Worm (Caenorhabditis elegans) whole organism, late embryonic: ENCODE measurements around the gene myrf-1.

Experiments
- C08G9.2 ChIP-seq: sonication (generic microtip); optimal IDR thresholded peaks from 2 replicates; lab custom pipeline; 2016; ENCODE audit warnings: mild to moderate bottlenecking, missing genetic modification characterization, moderate library complexity, missing compliant biosample characterization
- F13H6.1 ChIP-seq: sonication (generic microtip); optimal IDR thresholded peaks from 2 replicates; lab custom pipeline; 2016; ENCODE audit warnings: missing genetic modification characterization, missing compliant biosample characterization
- K09A11.1 ChIP-seq: sonication (generic microtip); optimal IDR thresholded peaks from 2 replicates; lab custom pipeline; 2017; ENCODE audit warnings: antibody characterized with exemption, mild to moderate bottlenecking, missing genetic modification characterization, missing compliant biosample characterization; ENCODE audit not compliant: insufficient read depth
- T23F11.4 ChIP-seq: fragments of 200-800 bp; sonication (Bioruptor generic); optimal IDR thresholded peaks from 2 replicates; lab custom pipeline; 2018; ENCODE audit warnings: mild to moderate bottlenecking, missing genetic modification characterization, missing compliant biosample characterization
- ama-1 ChIP-seq: fragments of 150-350 bp; optimal IDR thresholded peaks from 2 replicates; lab custom pipeline; 2014
- ceh-14 ChIP-seq: sonication (generic microtip); optimal IDR thresholded peaks from 2 replicates; lab custom pipeline; 2016; ENCODE audit warnings: missing genotype, missing genetic modification characterization, missing compliant biosample characterization
- ceh-18 ChIP-seq: sonication (generic microtip); optimal IDR thresholded peaks from 2 replicates; lab custom pipeline; 2016; ENCODE audit warnings: missing genetic modification characterization, missing compliant biosample characterization
- ceh-2 ChIP-seq: sonication (generic microtip); optimal IDR thresholded peaks from 2 replicates; lab custom pipeline; 2016; ENCODE audit warnings: missing genotype, missing genetic modification characterization, missing compliant biosample characterization
- ceh-22 ChIP-seq: sonication (generic microtip); optimal IDR thresholded peaks from 2 replicates; lab custom pipeline; 2017; ENCODE audit warnings: missing biosample characterization, missing genetic modification characterization
- ceh-30 ChIP-seq: fragments of 150-350 bp; optimal IDR thresholded peaks from 2 replicates; lab custom pipeline; 2014; ENCODE audit warnings: missing biosample characterization, missing genetic modification characterization
- ceh-31 ChIP-seq: sonication (generic microtip); optimal IDR thresholded peaks from 2 replicates; lab custom pipeline; 2016; ENCODE audit warnings: missing genetic modification characterization, missing compliant biosample characterization
- ceh-34 ChIP-seq: sonication (generic microtip); optimal IDR thresholded peaks from 2 replicates; lab custom pipeline; 2016; ENCODE audit warnings: mild to moderate bottlenecking, missing genetic modification characterization, missing compliant biosample characterization
- ceh-48 ChIP-seq: sonication (generic microtip); optimal IDR thresholded peaks from 2 replicates; lab custom pipeline; 2016; ENCODE audit warnings: missing genetic modification characterization, inconsistent platforms, missing compliant biosample characterization
- dve-1 ChIP-seq: sonication (generic microtip); optimal IDR thresholded peaks from 2 replicates; lab custom pipeline; 2017; ENCODE audit warnings: antibody characterized with exemption, mild to moderate bottlenecking, missing genetic modification characterization, missing compliant biosample characterization
- elt-2 ChIP-seq: sonication (generic microtip); optimal IDR thresholded peaks from 2 replicates; lab custom pipeline; 2016; ENCODE audit warnings: missing genetic modification reagents, missing genetic modification characterization, missing compliant biosample characterization
- ets-4 ChIP-seq: sonication (generic microtip); optimal IDR thresholded peaks from 2 replicates; lab custom pipeline; 2016; ENCODE audit warnings: missing genetic modification characterization, missing compliant biosample characterization
- gmeb-2 ChIP-seq: sonication (generic microtip); optimal IDR thresholded peaks from 2 replicates; lab custom pipeline; 2016; ENCODE audit warnings: missing genetic modification characterization, inconsistent platforms, missing compliant biosample characterization
- hlh-30 ChIP-seq: sonication (generic microtip); optimal IDR thresholded peaks from 2 replicates; lab custom pipeline; 2017; ENCODE audit warnings: antibody characterized with exemption, missing genetic modification characterization, missing compliant biosample characterization; ENCODE audit not compliant: insufficient read depth
- madf-2 ChIP-seq: sonication (generic microtip); optimal IDR thresholded peaks from 2 replicates; lab custom pipeline; 2017; ENCODE audit warnings: missing genetic modification characterization, missing compliant biosample characterization
- mec-3 ChIP-seq: sonication (generic microtip); optimal IDR thresholded peaks from 2 replicates; lab custom pipeline; 2016; ENCODE audit warnings: borderline replicate concordance, missing genetic modification characterization, missing compliant biosample characterization
- nfya-1 ChIP-seq: sonication (generic microtip); optimal IDR thresholded peaks from 2 replicates; lab custom pipeline; 2017; ENCODE audit warnings: missing genetic modification characterization, mild to moderate bottlenecking, missing compliant biosample characterization, antibody characterized with exemption, moderate library complexity
- npax-4 ChIP-seq: sonication (generic microtip); optimal IDR thresholded peaks from 2 replicates; lab custom pipeline; 2016; ENCODE audit warnings: missing genetic modification characterization, missing compliant biosample characterization
- odd-2 ChIP-seq: sonication (generic microtip); optimal IDR thresholded peaks from 2 replicates; lab custom pipeline; 2017; ENCODE audit warnings: antibody characterized with exemption, mild to moderate bottlenecking, missing genetic modification characterization, missing compliant biosample characterization
- pat-9 ChIP-seq: fragments of 200-800 bp; sonication (Bioruptor generic); optimal IDR thresholded peaks from 2 replicates; lab custom pipeline; 2018; ENCODE audit warnings: mild to moderate bottlenecking, missing genetic modification characterization, moderate library complexity, missing compliant biosample characterization
- pax-1 ChIP-seq: fragments of 150-350 bp; optimal IDR thresholded peaks from 2 replicates; lab custom pipeline; 2014; ENCODE audit warnings: missing biosample characterization, missing genetic modification characterization
- pha-2 ChIP-seq: sonication (generic microtip); optimal IDR thresholded peaks from 2 replicates; lab custom pipeline; 2017; ENCODE audit warnings: mild to moderate bottlenecking, missing genetic modification characterization, missing compliant biosample characterization
- pha-4 ChIP-seq: fragments of 150-350 bp; optimal IDR thresholded peaks from 2 replicates; lab custom pipeline; 2018; ENCODE audit warnings: missing biosample characterization, missing genetic modification reagents, missing genetic modification characterization
- pqm-1 ChIP-seq: sonication (generic microtip); optimal IDR thresholded peaks from 2 replicates; lab custom pipeline; 2016; ENCODE audit warnings: missing genetic modification characterization, missing compliant biosample characterization
- pros-1 ChIP-seq: fragments of 150-350 bp; optimal IDR thresholded peaks from 2 replicates; lab custom pipeline; 2014; ENCODE audit warnings: missing biosample characterization, missing genetic modification reagents, missing genetic modification characterization
- ref-2 ChIP-seq: sonication (generic microtip); optimal IDR thresholded peaks from 2 replicates; lab custom pipeline; 2016; ENCODE audit warnings: missing genetic modification characterization, missing compliant biosample characterization
- rnt-1 ChIP-seq: sonication (generic microtip); optimal IDR thresholded peaks from 2 replicates; lab custom pipeline; 2016; ENCODE audit warnings: missing genetic modification characterization, missing compliant biosample characterization
- sdc-2 ChIP-seq: sonication (generic microtip); optimal IDR thresholded peaks from 2 replicates; lab custom pipeline; 2016; ENCODE audit warnings: missing genotype, missing genetic modification characterization, missing compliant biosample characterization
- syd-9 ChIP-seq: sonication (generic microtip); optimal IDR thresholded peaks from 2 replicates; lab custom pipeline; 2016; ENCODE audit warnings: mild to moderate bottlenecking, missing genetic modification characterization, moderate library complexity, missing compliant biosample characterization
- tbx-2 ChIP-seq: sonication (generic microtip); optimal IDR thresholded peaks from 2 replicates; lab custom pipeline; 2016; ENCODE audit warnings: missing genetic modification characterization, missing compliant biosample characterization
- unc-3 ChIP-seq, 2 experiments: fragments of 200-800 bp in 1 of 2; sonication (Bioruptor generic) in 1 of 2; sonication (generic microtip) in 1 of 2; conservative IDR thresholded peaks in 1 of 2; optimal IDR thresholded peaks in 1 of 2; 2 replicates each; pipeline versions ENCODE4 v1.3.6 to Lab custom; 2016 to 2022; ENCODE audit warnings: missing compliant biosample characterization in 2 of 2, missing genetic modification characterization in 2 of 2, missing genetic modification reagents in 1 of 2
- unc-42 ChIP-seq: sonication (generic microtip); optimal IDR thresholded peaks from 2 replicates; lab custom pipeline; 2016; ENCODE audit warnings: missing genotype, missing genetic modification characterization, missing compliant biosample characterization
- unc-55 ChIP-seq: sonication (generic microtip); optimal IDR thresholded peaks from 2 replicates; lab custom pipeline; 2017; ENCODE audit warnings: missing biosample characterization, missing genetic modification reagents, missing genetic modification characterization
- zip-5 ChIP-seq: sonication (generic microtip); optimal IDR thresholded peaks from 2 replicates; lab custom pipeline; 2016; ENCODE audit warnings: missing genetic modification characterization, missing compliant biosample characterization
- ztf-16 ChIP-seq: sonication (generic microtip); optimal IDR thresholded peaks from 2 replicates; lab custom pipeline; 2017; ENCODE audit warnings: missing genetic modification characterization, missing compliant biosample characterization

Gene myrf-1

ce11 chrII:10548778-10549671, 46.7 kb upstream of the myrf-1 start:
- no peak for TF ChIP-seq zip-5 (tag; lab: Kevin White, UChicago)
- peak; percentile 94 for TF ChIP-seq nfya-1 (tag; lab: Kevin White, UChicago)
- TF ChIP-seq ceh-30 (tag; lab: Kevin White, UChicago): no peak
- peak; percentile 25 for TF ChIP-seq syd-9 (tag; lab: Kevin White, UChicago)
- no peak for TF ChIP-seq ceh-22
- TF ChIP-seq pax-1 (tag; lab: Kevin White, UChicago): peak; percentile 42
- TF ChIP-seq sdc-2 (tag; lab: Kevin White, UChicago): peak; percentile 30
- TF ChIP-seq pha-2: peak; percentile 42
- no peak for TF ChIP-seq ceh-2 (tag; lab: Kevin White, UChicago)
- no peak for TF ChIP-seq npax-4 (tag; lab: Kevin White, UChicago)
- TF ChIP-seq ztf-16 (tag; lab: Kevin White, UChicago): peak; percentile 5
- no peak for TF ChIP-seq pat-9 (tag; lab: Kevin White, UChicago)
- TF ChIP-seq ceh-18: peak; percentile 88
- TF ChIP-seq unc-3 (GFP tag; conservative IDR thresholded peaks at IDR 0.05; lab: Robert Waterston, UW): peak; percentile 38; the same call in 1 of the 2 replicates
- no peak for TF ChIP-seq unc-3 (tag; optimal IDR thresholded peaks at IDR 0.05; lab: Kevin White, UChicago)
- TF ChIP-seq rnt-1 (tag; lab: Kevin White, UChicago): peak; percentile 67
- TF ChIP-seq ets-4 (tag; lab: Kevin White, UChicago): peak; percentile 76
- TF ChIP-seq pros-1: peak; percentile 73
- TF ChIP-seq elt-2 (tag; lab: Kevin White, UChicago): no peak
- peak; percentile 11 for TF ChIP-seq pha-4
- no peak for TF ChIP-seq odd-2 (tag; lab: Kevin White, UChicago)
- peak; percentile 96 for TF ChIP-seq hlh-30
- peak; percentile 15 for TF ChIP-seq K09A11.1 (tag; lab: Kevin White, UChicago)
- peak; percentile 32 for TF ChIP-seq pqm-1
- TF ChIP-seq F13H6.1 (tag; lab: Kevin White, UChicago): peak; percentile 31
- peak; percentile 61 for TF ChIP-seq ceh-14 (tag; lab: Kevin White, UChicago)
- TF ChIP-seq ama-1 (lab: Kevin White, UChicago): peak; percentile 88
- TF ChIP-seq unc-42 (tag; lab: Kevin White, UChicago): peak; percentile 70
- TF ChIP-seq gmeb-2 (tag; lab: Kevin White, UChicago): peak; percentile 2
- peak; percentile 18 for TF ChIP-seq madf-2 (tag; lab: Kevin White, UChicago)
- peak; percentile 28 for TF ChIP-seq unc-55 (GFP tag; lab: Kevin White, UChicago)
- peak; percentile 92 for TF ChIP-seq ceh-34 (tag; lab: Kevin White, UChicago)
- TF ChIP-seq T23F11.4 (GFP tag; lab: Kevin White, UChicago): peak; percentile 30
- no peak for TF ChIP-seq ceh-48 (tag; lab: Kevin White, UChicago)
- TF ChIP-seq dve-1: peak; percentile 37
- peak; percentile 6 for TF ChIP-seq C08G9.2 (tag; lab: Kevin White, UChicago)
- TF ChIP-seq ref-2: peak; percentile 90
- peak; percentile 81 for TF ChIP-seq ceh-31 (tag; lab: Kevin White, UChicago)
- peak; percentile 53 for TF ChIP-seq mec-3
- peak; percentile 62 for TF ChIP-seq tbx-2 (tag; lab: Kevin White, UChicago)
